Worm (Caenorhabditis elegans) whole organism, L4/young adult: ENCODE results near the gene nspb-12.

Experiments used
- W03F9.2 ChIP-seq: fragments of 150-350 bp; optimal IDR thresholded peaks from 2 replicates; lab custom pipeline; 2014; ENCODE audit warnings: missing biosample characterization, missing genetic modification characterization
- dao-5 ChIP-seq: sonication (generic microtip); optimal IDR thresholded peaks from 2 replicates; lab custom pipeline; 2016; ENCODE audit warnings: missing genotype, missing genetic modification characterization, moderate library complexity, missing compliant biosample characterization
- him-1 ChIP-seq: sonication (generic microtip); optimal IDR thresholded peaks from 2 replicates; lab custom pipeline; 2016; ENCODE audit warnings: missing genotype, missing genetic modification reagents, missing genetic modification characterization, missing compliant biosample characterization

Gene nspb-12

ce11 chrIII:5586925-5587324 lies 18.3 kb upstream of the nspb-12 start, which contains the start of gene F56D2.2:
TSS of gene F56D2.2 (plus strand) at chrIII:5587263.
- no peak for TF ChIP-seq dao-5 (tag; lab: Kevin White, UChicago)
- TF ChIP-seq W03F9.2: no peak
- no peak for TF ChIP-seq him-1 (tag; lab: Kevin White, UChicago)

ce11 chrIII:5585711-5586110 lies 17.1 kb upstream of the nspb-12 start:
- no peak for TF ChIP-seq him-1 (tag; lab: Kevin White, UChicago)
- TF ChIP-seq W03F9.2: no peak

ce11 chrIII:5584647-5585046 lies 16.1 kb upstream of the nspb-12 start, which contains the start of gene F56D2.3:
TSS of gene F56D2.3 (plus strand) at chrIII:5584947.
- TF ChIP-seq him-1 (tag; lab: Kevin White, UChicago): no peak
- TF ChIP-seq dao-5 (tag; lab: Kevin White, UChicago): no peak
- TF ChIP-seq W03F9.2: no peak

ce11 chrIII:5582766-5583165 lies 14.2 kb upstream of the nspb-12 start, which contains the start of the genes F56D2.8 and uev-2:
TSS of gene F56D2.8 (minus strand) at chrIII:5582866.
TSS of gene uev-2 (plus strand) at chrIII:5583125.
- no peak for TF ChIP-seq him-1 (tag; lab: Kevin White, UChicago)
- TF ChIP-seq dao-5 (tag; lab: Kevin White, UChicago): no peak
- TF ChIP-seq W03F9.2: no peak

- TF ChIP-seq dao-5 (tag; lab: Kevin White, UChicago) (no peak), W03F9.2 (no peak), him-1 (tag; lab: Kevin White, UChicago) (no peak)
These were observed 12.5 kb upstream of the nspb-12 start, which contains the start of gene F56D2.5 for ce11 chrIII:5581049-5581448. TSS of gene F56D2.5 (minus strand) at chrIII:5581419.

- TF ChIP-seq him-1 (tag; lab: Kevin White, UChicago): no peak
- TF ChIP-seq dao-5 (tag; lab: Kevin White, UChicago): no peak
- TF ChIP-seq W03F9.2: no peak
These were observed 5.1 kb upstream of the nspb-12 start, which contains the start of gene molo-1 for ce11 chrIII:5573694-5574093. TSS of gene molo-1 (plus strand) at chrIII:5573994.

- TF ChIP-seq dao-5 (tag; lab: Kevin White, UChicago) (no peak), W03F9.2 (no peak), him-1 (tag; lab: Kevin White, UChicago) (no peak)
These were observed 4.2 kb upstream of the nspb-12 start for ce11 chrIII:5572806-5573205.

- TF ChIP-seq dao-5 (tag; lab: Kevin White, UChicago): no peak
- TF ChIP-seq W03F9.2: no peak
- TF ChIP-seq him-1 (tag; lab: Kevin White, UChicago): no peak
These were observed 2.4 kb upstream of the nspb-12 start for ce11 chrIII:5570814-5571443.

- TF ChIP-seq W03F9.2 (no peak), dao-5 (tag; lab: Kevin White, UChicago) (no peak), him-1 (tag; lab: Kevin White, UChicago) (no peak)
These were observed 314 bp downstream of the nspb-12 start for ce11 chrIII:5568265-5568664.

ce11 chrIII:5566496-5566895 lies 2.1 kb downstream of the nspb-12 start:
- no peak for TF ChIP-seq dao-5 (tag; lab: Kevin White, UChicago)
- TF ChIP-seq him-1 (tag; lab: Kevin White, UChicago): no peak
- TF ChIP-seq W03F9.2: no peak

ce11 chrIII:5565699-5566098 lies 2.9 kb downstream of the nspb-12 start:
- TF ChIP-seq dao-5 (tag; lab: Kevin White, UChicago) (no peak), him-1 (tag; lab: Kevin White, UChicago) (no peak), W03F9.2 (no peak)

- TF ChIP-seq dao-5 (tag; lab: Kevin White, UChicago): no peak
- no peak for TF ChIP-seq him-1 (tag; lab: Kevin White, UChicago)
- no peak for TF ChIP-seq W03F9.2
These were observed 3.8 kb downstream of the nspb-12 start, which contains the start of gene mlc-3 for ce11 chrIII:5564799-5565198. TSS of gene mlc-3 (plus strand) at chrIII:5565025.

- TF ChIP-seq him-1 (tag; lab: Kevin White, UChicago): no peak
- no peak for TF ChIP-seq dao-5 (tag; lab: Kevin White, UChicago)
- TF ChIP-seq W03F9.2: no peak
These were observed 4.3 kb downstream of the nspb-12 start for ce11 chrIII:5564325-5564724.

- TF ChIP-seq dao-5 (tag; lab: Kevin White, UChicago) (no peak), him-1 (tag; lab: Kevin White, UChicago) (no peak), W03F9.2 (no peak)
These were observed 4.9 kb downstream of the nspb-12 start for ce11 chrIII:5563680-5564079.
